Fruit fly (Drosophila melanogaster) whole organism, pupa: ENCODE measurements around the gene CkIalpha.

Experiments
- CG10348 ChIP-seq: fragments of 200-800 bp; sonication (Bioruptor generic); IDR thresholded peaks from 2 replicates; pipeline ENCODE4 v1.3.6; 2022; ENCODE audit warnings: missing biosample characterization, missing genetic modification characterization
- CG12605 ChIP-seq: fragments of 200-800 bp; sonication (Bioruptor generic); IDR thresholded peaks from 2 replicates; pipeline ENCODE4 v1.3.6; 2022; ENCODE audit warnings: missing biosample characterization, missing genetic modification characterization
- CG13204 ChIP-seq: fragments of 200-800 bp; sonication (Bioruptor generic); optimal IDR thresholded peaks from 2 replicates; lab custom pipeline; 2018; ENCODE audit warnings: missing biosample characterization, mild to moderate bottlenecking, missing genetic modification characterization, moderate library complexity
- CG14655 ChIP-seq: fragments of 200-800 bp; sonication (Bioruptor generic); optimal IDR thresholded peaks from 3 replicates; lab custom pipeline; 2017; ENCODE audit warnings: mild to moderate bottlenecking, missing biosample characterization, missing genetic modification reagents, missing genetic modification characterization
- CG15710 ChIP-seq: fragments of 200-800 bp; sonication (Bioruptor generic); optimal IDR thresholded peaks from 2 replicates; lab custom pipeline; 2018; ENCODE audit warnings: missing biosample characterization, mild to moderate bottlenecking, missing genetic modification characterization, moderate library complexity
- CG17806 ChIP-seq: fragments of 200-800 bp; sonication (Bioruptor generic); optimal IDR thresholded peaks from 2 replicates; lab custom pipeline; 2018; ENCODE audit warnings: missing biosample characterization, mild to moderate bottlenecking, missing genetic modification characterization, moderate library complexity
- CG32121 ChIP-seq: fragments of 200-800 bp; sonication (Bioruptor generic); IDR thresholded peaks from 2 replicates; pipeline ENCODE4 v1.3.6; 2022; ENCODE audit warnings: missing biosample characterization, missing genetic modification characterization
- CG34367 ChIP-seq: fragments of 200-800 bp; sonication (Bioruptor generic); optimal IDR thresholded peaks from 2 replicates; lab custom pipeline; 2018; ENCODE audit warnings: missing biosample characterization, mild to moderate bottlenecking, missing genetic modification characterization
- CG4496 ChIP-seq: fragments of 200-800 bp; sonication (Bioruptor generic); IDR thresholded peaks from 3 replicates; pipeline ENCODE4 v1.3.6; 2022; ENCODE audit warnings: missing biosample characterization, missing genetic modification characterization
- CG8159 ChIP-seq: fragments of 200-800 bp; sonication (Bioruptor generic); optimal IDR thresholded peaks from 3 replicates; lab custom pipeline; 2018; ENCODE audit warnings: missing biosample characterization, mild to moderate bottlenecking, missing genetic modification characterization, moderate library complexity
- CG8301 ChIP-seq: fragments of 200-800 bp; sonication (Bioruptor generic); optimal IDR thresholded peaks from 2 replicates; lab custom pipeline; 2018; ENCODE audit warnings: missing biosample characterization, mild to moderate bottlenecking, missing genetic modification characterization
- CG9948 ChIP-seq: fragments of 200-800 bp; sonication (Bioruptor generic); optimal IDR thresholded peaks from 2 replicates; lab custom pipeline; 2018; ENCODE audit warnings: missing biosample characterization, mild to moderate bottlenecking, missing genetic modification characterization, moderate library complexity
- D1 ChIP-seq: fragments of 200-800 bp; sonication (Bioruptor generic); optimal IDR thresholded peaks from 2 replicates; lab custom pipeline; 2018; ENCODE audit warnings: missing biosample characterization, mild to moderate bottlenecking, missing genetic modification characterization, moderate library complexity
- EcR ChIP-seq: fragments of 200-800 bp; sonication (Bioruptor generic); optimal IDR thresholded peaks from 3 replicates; lab custom pipeline; 2019; ENCODE audit warnings: missing biosample characterization, missing genetic modification characterization, mild to moderate bottlenecking, moderate library complexity, missing genetic modification reagents
- Ets98B ChIP-seq: fragments of 200-800 bp; sonication (Bioruptor generic); IDR thresholded peaks from 2 replicates; pipeline ENCODE4 v1.3.6; 2022; ENCODE audit warnings: missing biosample characterization, missing genetic modification characterization
- Pif1A ChIP-seq: fragments of 200-800 bp; sonication (Bioruptor generic); optimal IDR thresholded peaks from 3 replicates; lab custom pipeline; 2016; ENCODE audit warnings: missing biosample characterization, missing genetic modification characterization
- Pif1B ChIP-seq: fragments of 200-800 bp; sonication (Bioruptor generic); optimal IDR thresholded peaks from 3 replicates; lab custom pipeline; 2016; ENCODE audit warnings: missing biosample characterization, missing genetic modification characterization
- Snoo ChIP-seq: fragments of 200-800 bp; sonication (Bioruptor generic); optimal IDR thresholded peaks from 3 replicates; lab custom pipeline; 2017; ENCODE audit warnings: missing biosample characterization, mild to moderate bottlenecking, missing genetic modification characterization, inconsistent platforms
- fd96Ca ChIP-seq: fragments of 200-800 bp; sonication (Bioruptor generic); IDR thresholded peaks from 3 replicates; pipeline ENCODE4 v1.3.6; 2022; ENCODE audit warnings: missing biosample characterization, missing genetic modification characterization
- gl ChIP-seq: fragments of 200-800 bp; sonication (Bioruptor generic); optimal IDR thresholded peaks from 2 replicates; lab custom pipeline; 2018; ENCODE audit warnings: missing biosample characterization, mild to moderate bottlenecking, missing genetic modification characterization
- rn ChIP-seq: fragments of 200-800 bp; sonication (Bioruptor generic); IDR thresholded peaks from 2 replicates; pipeline ENCODE4 v1.3.6; 2022; ENCODE audit warnings: missing biosample characterization, missing genetic modification characterization

Gene CkIalpha

DNA sequence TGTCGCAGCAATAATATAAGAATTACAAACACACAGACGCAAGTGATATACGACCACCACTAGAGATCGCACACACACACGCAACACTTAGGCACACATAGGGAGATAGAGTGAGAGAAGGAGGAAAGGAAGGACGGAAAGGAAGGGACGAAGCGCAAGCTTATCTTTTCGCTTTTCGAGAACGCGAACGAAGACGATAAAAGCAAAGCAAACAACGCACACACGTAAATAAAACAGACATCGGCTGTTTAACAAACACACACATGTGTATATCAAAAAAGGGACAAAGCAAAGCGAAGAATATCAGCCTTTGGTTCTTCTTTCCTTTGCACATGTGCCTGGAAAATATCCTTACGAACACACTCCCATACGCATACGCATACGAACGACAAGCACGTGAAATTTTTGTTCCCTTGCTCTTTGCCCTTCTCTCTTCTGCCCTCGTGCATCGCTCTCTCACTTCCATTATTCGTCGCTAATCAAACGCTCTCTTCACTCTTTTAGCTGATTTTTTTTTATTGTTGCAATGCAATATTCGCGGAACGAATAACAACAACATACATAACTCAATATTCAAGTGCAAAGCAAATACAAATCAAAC is 6.7 kb downstream of the CkIalpha start:
- TF ChIP-seq CG9948 (tag; lab: Kevin White, UChicago) (no peak), CG14655 (GFP tag; lab: Kevin White, UChicago) (peak; percentile 16), Snoo (tag; lab: Kevin White, UChicago) (no peak), Pif1A (GFP tag; lab: Kevin White, UChicago) (peak; percentile 7), CG34367 (tag; lab: Kevin White, UChicago) (peak; percentile 18), CG13204 (peak; percentile 47), CG15710 (peak; percentile 11), EcR (GFP tag; lab: Kevin White, UChicago) (peak; percentile 48), fd96Ca (GFP tag; lab: Robert Waterston, UW) (no peak; the same call in 2 of the 3 replicates), Ets98B (GFP tag; lab: Robert Waterston, UW) (no peak), D1 (no peak), CG4496 (no peak), Pif1B (GFP tag; lab: Kevin White, UChicago) (peak; percentile 29), CG32121 (GFP tag; lab: Robert Waterston, UW) (no peak), CG17806 (tag; lab: Kevin White, UChicago) (no peak), CG12605 (GFP tag; lab: Robert Waterston, UW) (no peak), gl (tag; lab: Kevin White, UChicago) (peak; percentile 57), CG8159 (tag; lab: Kevin White, UChicago) (peak; percentile 9), CG10348 (GFP tag; lab: Robert Waterston, UW) (no peak), CG8301 (no peak), rn (GFP tag; lab: Robert Waterston, UW) (no peak)

DNA sequence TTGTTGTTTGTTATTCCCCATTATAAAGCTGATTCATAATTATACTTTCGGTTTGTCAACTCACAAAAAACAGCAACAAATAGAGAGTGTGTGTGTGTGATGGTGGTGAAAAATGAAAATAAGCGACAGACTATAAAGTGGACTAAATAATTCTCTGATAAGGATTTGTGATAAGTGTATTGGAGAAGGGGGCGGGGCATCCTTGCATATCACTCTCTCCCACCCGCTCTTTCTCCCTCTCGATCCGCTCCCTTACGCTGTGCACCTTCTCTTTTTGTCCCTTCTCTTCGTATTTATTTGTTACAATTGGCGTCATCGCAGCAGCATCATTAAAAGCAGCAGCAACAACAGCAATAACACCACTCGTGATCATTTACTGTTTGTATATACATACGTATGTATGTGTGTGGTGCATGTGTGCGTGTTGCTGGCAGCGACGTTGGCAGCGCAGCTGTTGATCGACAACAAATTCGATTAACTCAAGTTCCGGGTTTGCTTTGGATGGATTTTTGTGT is 8.1 kb downstream of the CkIalpha start:
- no peak for TF ChIP-seq CG13204
- TF ChIP-seq EcR (GFP tag; lab: Kevin White, UChicago), result peak; percentile 9

- TF ChIP-seq CG17806 (tag; lab: Kevin White, UChicago) (peak; percentile 63), CG12605 (GFP tag; lab: Robert Waterston, UW) (no peak), EcR (GFP tag; lab: Kevin White, UChicago) (no peak), CG14655 (GFP tag; lab: Kevin White, UChicago) (peak; percentile 54), CG8159 (tag; lab: Kevin White, UChicago) (peak; percentile 66), CG32121 (GFP tag; lab: Robert Waterston, UW) (peak; percentile 47; the same call in 1 of the 2 replicates), CG15710 (peak; percentile 70), Pif1B (GFP tag; lab: Kevin White, UChicago) (peak; percentile 46), Pif1A (GFP tag; lab: Kevin White, UChicago) (peak; percentile 10), CG8301 (peak; percentile 32), CG13204 (no peak), CG34367 (tag; lab: Kevin White, UChicago) (peak; percentile 43), Ets98B (GFP tag; lab: Robert Waterston, UW) (no peak), fd96Ca (GFP tag; lab: Robert Waterston, UW) (no peak), Snoo (tag; lab: Kevin White, UChicago) (peak; percentile 44), D1 (no peak), CG10348 (GFP tag; lab: Robert Waterston, UW) (no peak), CG9948 (tag; lab: Kevin White, UChicago) (peak; percentile 61), rn (GFP tag; lab: Robert Waterston, UW) (no peak), CG4496 (0 out of 3 replicates have a peak, but pooled peaks have one; percentile 47), gl (tag; lab: Kevin White, UChicago) (no peak)
Observed at dm6 chrX:12662679-12663463, 9.4 kb downstream of the CkIalpha start.

dm6 chrX:12663464-12663938 is 10.1 kb downstream of the CkIalpha start:
- TF ChIP-seq gl (tag; lab: Kevin White, UChicago), result peak; percentile 28
- TF ChIP-seq CG13204, result peak; percentile 72
- TF ChIP-seq D1, result no peak
- peak; percentile 79 for TF ChIP-seq EcR (GFP tag; lab: Kevin White, UChicago)
- TF ChIP-seq Ets98B (GFP tag; lab: Robert Waterston, UW), result no peak
- peak; percentile 19; the same call in 1 of the 2 replicates for TF ChIP-seq CG12605 (GFP tag; lab: Robert Waterston, UW)
- peak; percentile 16 for TF ChIP-seq CG15710
- TF ChIP-seq CG9948 (tag; lab: Kevin White, UChicago), result no peak
- TF ChIP-seq CG4496, result peak; percentile 23; the same call in 1 of the 3 replicates
- 0 out of 3 replicates have a peak, but pooled peaks have one; percentile 5 for TF ChIP-seq fd96Ca (GFP tag; lab: Robert Waterston, UW)
- TF ChIP-seq, all 21 proteins: peak for 7

DNA sequence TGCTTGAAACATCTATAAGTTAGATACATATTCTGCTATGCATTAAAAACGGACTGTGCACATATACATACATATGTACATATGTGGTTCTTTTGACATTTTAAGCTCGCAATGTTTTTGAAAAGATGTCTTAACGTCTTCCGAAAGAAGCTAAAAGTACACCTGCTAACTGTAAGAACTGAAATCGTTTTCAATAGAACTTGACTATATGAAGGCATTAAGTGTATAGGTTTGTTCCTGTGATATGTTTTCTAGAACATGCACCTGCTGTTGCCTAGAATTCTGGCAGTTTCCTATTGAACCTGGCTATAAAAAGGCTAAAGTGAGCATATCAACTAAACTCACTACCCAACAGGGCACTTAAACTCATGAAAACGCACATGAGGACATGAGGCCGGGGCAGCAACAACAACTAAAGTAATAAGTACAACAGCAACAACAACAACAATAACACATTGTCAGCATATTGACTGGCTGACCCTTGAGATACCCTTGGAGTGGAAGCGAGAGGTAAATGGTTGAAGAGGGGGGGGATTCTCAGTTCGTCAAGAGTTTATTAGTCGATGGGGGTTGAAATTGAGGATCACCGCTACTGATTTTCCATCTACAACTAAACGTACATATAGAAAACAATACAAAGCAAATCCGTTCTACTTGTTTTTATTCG is 10.8 kb downstream of the CkIalpha start:
- TF ChIP-seq CG14655 (GFP tag; lab: Kevin White, UChicago), result no peak
